Fruit fly (Drosophila melanogaster) whole organism, wandering third instar larva: ENCODE data around the gene CG14868.

Source experiments
- Abd-B ChIP-seq: fragments of >200 bp; optimal IDR thresholded peaks from 2 replicates; lab custom pipeline; 2017; ENCODE audit warnings: missing biosample characterization, missing genetic modification characterization
- Dfd ChIP-seq: fragments of >200 bp; optimal IDR thresholded peaks from 2 replicates; lab custom pipeline; 2017; ENCODE audit warnings: missing biosample characterization, missing genetic modification characterization
- GATAd ChIP-seq: sonication (Bioruptor generic); optimal IDR thresholded peaks from 2 replicates; lab custom pipeline; 2016; ENCODE audit warnings: missing biosample characterization, missing genetic modification characterization
- Hnf4 ChIP-seq: fragments of 200-800 bp; sonication (Bioruptor generic); optimal IDR thresholded peaks from 2 replicates; lab custom pipeline; 2016; ENCODE audit warnings: missing biosample characterization, mild to moderate bottlenecking, missing genetic modification characterization
- Hr83 ChIP-seq: fragments of 200-300 bp; sonication (Bioruptor generic); optimal IDR thresholded peaks from 2 replicates; lab custom pipeline; 2016; ENCODE audit warnings: missing biosample characterization, mild to moderate bottlenecking, missing genetic modification characterization, moderate library complexity; ENCODE audit not compliant: poor library complexity, severe bottlenecking
- Mio ChIP-seq: sonication (Bioruptor generic); optimal IDR thresholded peaks from 2 replicates; lab custom pipeline; 2016; ENCODE audit warnings: missing biosample characterization, missing genetic modification characterization
- Myc ChIP-seq: fragments of >200 bp; optimal IDR thresholded peaks from 2 replicates; lab custom pipeline; 2017
- OdsH ChIP-seq: fragments of 200-800 bp; sonication (Bioruptor generic); optimal IDR thresholded peaks from 2 replicates; lab custom pipeline; 2016; ENCODE audit warnings: missing biosample characterization, mild to moderate bottlenecking, missing genetic modification characterization
- fru ChIP-seq: fragments of 200-800 bp; sonication (Bioruptor generic); optimal IDR thresholded peaks from 3 replicates; lab custom pipeline; 2016; ENCODE audit warnings: missing biosample characterization, mild to moderate bottlenecking, missing genetic modification characterization
- jim ChIP-seq: fragments of 175-275, 200-325 bp; sonication (Bioruptor generic); optimal IDR thresholded peaks from 2 replicates; lab custom pipeline; 2016; ENCODE audit warnings: missing biosample characterization, mild to moderate bottlenecking, missing genetic modification characterization
- lola ChIP-seq: fragments of >200 bp; optimal IDR thresholded peaks from 2 replicates; lab custom pipeline; 2017; ENCODE audit warnings: missing biosample characterization, missing genetic modification characterization
- pan ChIP-seq: fragments of >200 bp; optimal IDR thresholded peaks from 2 replicates; lab custom pipeline; 2017
- sage ChIP-seq: fragments of 200-800 bp; sonication (Bioruptor generic); optimal IDR thresholded peaks from 2 replicates; lab custom pipeline; 2016; ENCODE audit warnings: missing biosample characterization, mild to moderate bottlenecking, missing genetic modification characterization
- woc ChIP-seq: sonication (Bioruptor generic); optimal IDR thresholded peaks from 2 replicates; lab custom pipeline; 2016; ENCODE audit warnings: missing biosample characterization, mild to moderate bottlenecking, missing genetic modification characterization

DNA sequence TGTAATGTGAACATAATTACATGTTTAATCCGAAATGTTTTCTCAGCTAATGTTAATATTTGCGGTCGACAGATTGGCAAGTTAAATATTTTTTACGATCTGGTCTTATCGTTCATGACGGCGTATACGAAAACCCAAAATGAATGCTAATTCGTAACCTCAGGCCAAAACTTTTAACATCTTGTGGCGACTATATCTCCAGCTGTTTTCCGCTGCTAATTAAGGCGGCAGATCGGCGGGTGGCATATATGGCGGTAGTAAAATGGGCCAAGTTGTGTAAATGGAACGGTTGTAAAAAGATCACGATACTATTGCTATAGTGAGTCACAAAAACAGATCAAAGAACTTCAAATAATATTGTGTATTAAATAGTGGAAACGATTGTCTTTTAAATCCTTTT is 36.6 kb upstream of the CG14868 start:
- TF ChIP-seq lola (GFP tag; lab: Kevin White, UChicago) (no peak), Hr83 (no peak), Hnf4 (GFP tag; lab: Kevin White, UChicago) (no peak), woc (no peak), Myc (lab: Kevin White, UChicago) (no peak), sage (GFP tag; lab: Kevin White, UChicago) (no peak), OdsH (GFP tag; lab: Kevin White, UChicago) (no peak), Mio (GFP tag; lab: Kevin White, UChicago) (no peak), jim (GFP tag; lab: Kevin White, UChicago) (no peak), GATAd (no peak), pan (lab: Kevin White, UChicago) (no peak), fru (GFP tag; lab: Kevin White, UChicago) (no peak), Dfd (GFP tag; lab: Kevin White, UChicago) (no peak), Abd-B (no peak)
